Worm (Caenorhabditis elegans) whole organism, mixed stage, embryonic: ENCODE data around the gene F13A7.1.

ENCODE experiments used
- M03D4.4 ChIP-seq: sonication (generic microtip); optimal IDR thresholded peaks from 2 replicates; lab custom pipeline; 2017; ENCODE audit warnings: mild to moderate bottlenecking, missing genetic modification characterization, missing compliant biosample characterization
- bed-3 ChIP-seq: fragments of 200-800 bp; sonication (Bioruptor generic); optimal IDR thresholded peaks from 3 replicates; lab custom pipeline; 2018; ENCODE audit warnings: mild to moderate bottlenecking, missing genetic modification characterization, moderate library complexity, missing compliant biosample characterization
- blmp-1 ChIP-seq: fragments of 150-350 bp; optimal IDR thresholded peaks from 2 replicates; lab custom pipeline; 2014; ENCODE audit warnings: missing biosample characterization, missing genetic modification characterization
- ceh-39 ChIP-seq: fragments of 150-350 bp; optimal IDR thresholded peaks from 2 replicates; lab custom pipeline; 2014; ENCODE audit warnings: missing biosample characterization, missing genetic modification characterization
- ceh-43 ChIP-seq: fragments of 200-800 bp; sonication (Bioruptor generic); optimal IDR thresholded peaks from 2 replicates; lab custom pipeline; 2018; ENCODE audit warnings: mild to moderate bottlenecking, missing genetic modification characterization, moderate library complexity, missing compliant biosample characterization
- ceh-83 ChIP-seq: fragments of 200-800 bp; sonication (Bioruptor generic); optimal IDR thresholded peaks from 2 replicates; lab custom pipeline; 2018; ENCODE audit warnings: mild to moderate bottlenecking, missing genetic modification characterization, missing compliant biosample characterization
- ces-1 ChIP-seq: fragments of 150-350 bp; optimal IDR thresholded peaks from 2 replicates; lab custom pipeline; 2014; ENCODE audit warnings: missing biosample characterization, missing genetic modification reagents, missing genetic modification characterization
- cnd-1 ChIP-seq: fragments of 200-800 bp; sonication (Bioruptor generic); optimal IDR thresholded peaks from 2 replicates; lab custom pipeline; 2018; ENCODE audit warnings: mild to moderate bottlenecking, missing genetic modification characterization, missing compliant biosample characterization
- drap-1 ChIP-seq: fragments of 200-800 bp; sonication (Bioruptor generic); optimal IDR thresholded peaks from 3 replicates; lab custom pipeline; 2018; ENCODE audit warnings: mild to moderate bottlenecking, missing genetic modification characterization, missing compliant biosample characterization
- elt-1 ChIP-seq: sonication (generic microtip); optimal IDR thresholded peaks from 2 replicates; lab custom pipeline; 2017; ENCODE audit warnings: missing genetic modification characterization, mild to moderate bottlenecking, missing compliant biosample characterization, antibody characterized with exemption, moderate library complexity, borderline replicate concordance; ENCODE audit not compliant: insufficient read depth
- elt-3 ChIP-seq: fragments of 150-350 bp; optimal IDR thresholded peaks from 2 replicates; lab custom pipeline; 2014; ENCODE audit warnings: missing biosample characterization, missing genetic modification characterization
- flh-1 ChIP-seq: fragments of 200-800 bp; sonication (Bioruptor generic); optimal IDR thresholded peaks from 2 replicates; lab custom pipeline; 2018; ENCODE audit warnings: mild to moderate bottlenecking, missing genetic modification characterization, moderate library complexity, missing compliant biosample characterization
- ham-2 ChIP-seq: fragments of 200-800 bp; sonication (Bioruptor generic); optimal IDR thresholded peaks from 2 replicates; lab custom pipeline; 2018; ENCODE audit warnings: mild to moderate bottlenecking, missing genetic modification characterization, missing compliant biosample characterization
- hlh-1 ChIP-seq: fragments of 150-350 bp; optimal IDR thresholded peaks from 2 replicates; lab custom pipeline; 2014; ENCODE audit warnings: missing biosample characterization, missing genetic modification reagents, missing genetic modification characterization
- lin-13 ChIP-seq: fragments of 150-350 bp; optimal IDR thresholded peaks from 2 replicates; lab custom pipeline; 2014; ENCODE audit warnings: missing biosample characterization, missing genetic modification characterization
- lin-32 ChIP-seq: fragments of 200-800 bp; sonication (Bioruptor generic); optimal IDR thresholded peaks from 2 replicates; lab custom pipeline; 2018; ENCODE audit warnings: mild to moderate bottlenecking, missing genetic modification characterization, missing compliant biosample characterization
- mab-5 ChIP-seq: fragments of 150-350 bp; optimal IDR thresholded peaks from 2 replicates; lab custom pipeline; 2014; ENCODE audit warnings: missing biosample characterization, missing genetic modification characterization
- mep-1 ChIP-seq: fragments of 150-350 bp; optimal IDR thresholded peaks from 2 replicates; lab custom pipeline; 2017; ENCODE audit warnings: missing biosample characterization, missing genetic modification reagents, missing genetic modification characterization, inconsistent platforms
- mls-2 ChIP-seq: sonication (generic microtip); optimal IDR thresholded peaks from 2 replicates; lab custom pipeline; 2016; ENCODE audit warnings: mild to moderate bottlenecking, missing genetic modification characterization, moderate library complexity, missing compliant biosample characterization
- nhr-12 ChIP-seq: fragments of 150-350 bp; optimal IDR thresholded peaks from 2 replicates; lab custom pipeline; 2014; ENCODE audit warnings: missing biosample characterization, missing genetic modification characterization
- nhr-2 ChIP-seq: fragments of 150-350 bp; optimal IDR thresholded peaks from 2 replicates; lab custom pipeline; 2014; ENCODE audit warnings: missing biosample characterization, missing genetic modification characterization
- nhr-28 ChIP-seq: fragments of 150-350 bp; optimal IDR thresholded peaks from 2 replicates; lab custom pipeline; 2014; ENCODE audit warnings: missing biosample characterization, missing genetic modification characterization
- nhr-76 ChIP-seq: sonication (generic microtip); optimal IDR thresholded peaks from 2 replicates; lab custom pipeline; 2017; ENCODE audit warnings: missing biosample characterization, missing genetic modification characterization
- pha-4 ChIP-seq: fragments of 150-350 bp; optimal IDR thresholded peaks from 2 replicates; lab custom pipeline; 2018; ENCODE audit warnings: missing biosample characterization, missing genetic modification reagents, missing genetic modification characterization
- sem-2 ChIP-seq: fragments of 200-800 bp; sonication (Bioruptor generic); optimal IDR thresholded peaks from 2 replicates; lab custom pipeline; 2018; ENCODE audit warnings: mild to moderate bottlenecking, missing genetic modification characterization, missing compliant biosample characterization
- snpc-4 ChIP-seq: fragments of 150-350 bp; optimal IDR thresholded peaks from 2 replicates; lab custom pipeline; 2014; ENCODE audit warnings: missing biosample characterization, missing genetic modification characterization
- sptf-1 ChIP-seq: sonication (generic microtip); optimal IDR thresholded peaks from 2 replicates; lab custom pipeline; 2017; ENCODE audit warnings: mild to moderate bottlenecking, missing genetic modification characterization, moderate library complexity, missing compliant biosample characterization
- unc-120 ChIP-seq: sonication (generic microtip); optimal IDR thresholded peaks from 2 replicates; lab custom pipeline; 2017; ENCODE audit warnings: missing genetic modification characterization, missing compliant biosample characterization; ENCODE audit not compliant: poor library complexity, severe bottlenecking
- unc-39 ChIP-seq: fragments of 150-350 bp; optimal IDR thresholded peaks from 2 replicates; lab custom pipeline; 2014; ENCODE audit warnings: missing biosample characterization, missing genetic modification characterization
- unc-62 ChIP-seq: fragments of 150-350 bp; optimal IDR thresholded peaks from 2 replicates; lab custom pipeline; 2014; ENCODE audit warnings: missing biosample characterization, missing genetic modification reagents, missing genetic modification characterization
- zip-8 ChIP-seq: fragments of 150-350 bp; optimal IDR thresholded peaks from 2 replicates; lab custom pipeline; 2014; ENCODE audit warnings: missing biosample characterization, missing genetic modification characterization

Gene F13A7.1

DNA sequence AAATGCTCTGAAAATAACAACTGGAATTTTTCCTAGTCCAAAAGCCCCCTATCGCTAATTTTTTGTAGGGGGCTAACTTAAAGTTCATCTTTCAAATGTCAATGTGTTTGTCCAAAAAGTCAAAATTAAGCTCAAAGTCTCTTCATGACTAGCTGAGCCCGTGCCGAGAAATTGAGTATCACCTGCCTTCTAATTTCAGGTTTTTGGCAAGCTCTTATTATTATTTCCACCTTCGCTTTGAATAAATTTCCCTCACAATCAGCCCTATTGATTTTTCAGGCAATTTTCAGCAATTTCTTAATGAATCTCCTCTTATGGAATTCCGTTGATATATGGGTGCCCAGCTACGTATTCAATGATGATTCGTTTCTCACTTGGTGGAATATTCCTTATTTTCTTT is 21.6 kb upstream of the F13A7.1 start, which contains the start of gene sre-36:
TSS of gene sre-36 (plus strand) at position 301 of the 400 bp plus-strand sequence.
- TF ChIP-seq M03D4.4 (tag; lab: Kevin White, UChicago) (no peak), unc-120 (tag; lab: Kevin White, UChicago) (no peak)
- TF ChIP-seq, all 35 proteins: peak for 0

DNA sequence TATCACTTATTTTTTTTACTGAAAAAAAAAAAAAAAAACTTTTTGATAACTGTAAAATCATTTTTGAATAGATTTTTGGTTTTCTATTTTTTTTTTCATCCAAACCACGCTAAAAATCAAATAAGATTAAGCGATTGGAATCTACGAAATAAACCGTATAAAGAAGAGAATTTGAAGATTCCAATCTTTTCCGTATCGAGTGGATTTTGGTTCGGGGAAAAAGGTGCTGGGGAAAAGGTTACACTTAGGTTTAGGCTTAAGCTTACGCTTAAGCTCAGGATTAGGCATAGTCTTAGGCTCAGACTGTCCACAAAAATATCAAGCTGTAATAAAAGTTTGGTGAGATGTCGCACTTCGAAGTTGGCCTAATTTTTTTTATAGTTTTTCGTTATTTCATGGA is 18.0 kb upstream of the F13A7.1 start, which contains the start of gene F13A7.12:
TSS of gene F13A7.12 (plus strand) at position 301 of the 400 bp plus-strand sequence.
- TF ChIP-seq mls-2 (no peak), ceh-39 (tag; lab: Kevin White, UChicago) (no peak), flh-1 (GFP tag; lab: Kevin White, UChicago) (no peak), blmp-1 (no peak), elt-1 (tag; lab: Kevin White, UChicago) (no peak), ceh-43 (GFP tag; lab: Kevin White, UChicago) (no peak)

DNA sequence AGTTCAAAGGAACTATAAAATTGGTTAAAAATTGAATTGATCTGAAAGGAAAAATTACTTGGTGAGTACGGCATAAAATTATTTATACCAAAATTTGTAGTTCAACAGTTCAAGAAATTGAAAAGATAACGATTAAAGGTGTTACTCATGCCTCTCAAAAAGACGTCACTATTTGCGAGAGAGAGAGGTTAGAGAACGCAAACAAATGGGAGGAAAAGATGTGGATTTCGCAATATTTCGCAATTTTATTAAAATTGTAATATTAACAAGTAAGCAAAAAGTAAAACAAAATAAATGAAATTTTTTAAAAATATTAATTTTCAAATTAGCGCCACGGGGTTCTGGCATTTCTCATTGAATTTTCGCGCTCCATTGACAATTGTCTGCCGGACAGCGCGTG is 17.4 kb upstream of the F13A7.1 start, which contains the start of gene F13A7.11:
TSS of gene F13A7.11 (minus strand) at position 174 of the 400 bp plus-strand sequence.
- TF ChIP-seq sem-2 (no peak), unc-120 (tag; lab: Kevin White, UChicago) (no peak), ceh-39 (tag; lab: Kevin White, UChicago) (no peak), hlh-1 (tag; lab: Kevin White, UChicago) (no peak), snpc-4 (tag; lab: Kevin White, UChicago) (no peak), drap-1 (GFP tag; lab: Kevin White, UChicago) (no peak), mab-5 (no peak), sptf-1 (tag; lab: Kevin White, UChicago) (no peak), nhr-2 (tag; lab: Kevin White, UChicago) (no peak), blmp-1 (no peak), elt-1 (tag; lab: Kevin White, UChicago) (no peak), mep-1 (no peak), ces-1 (GFP tag; lab: Kevin White, UChicago) (no peak)

DNA sequence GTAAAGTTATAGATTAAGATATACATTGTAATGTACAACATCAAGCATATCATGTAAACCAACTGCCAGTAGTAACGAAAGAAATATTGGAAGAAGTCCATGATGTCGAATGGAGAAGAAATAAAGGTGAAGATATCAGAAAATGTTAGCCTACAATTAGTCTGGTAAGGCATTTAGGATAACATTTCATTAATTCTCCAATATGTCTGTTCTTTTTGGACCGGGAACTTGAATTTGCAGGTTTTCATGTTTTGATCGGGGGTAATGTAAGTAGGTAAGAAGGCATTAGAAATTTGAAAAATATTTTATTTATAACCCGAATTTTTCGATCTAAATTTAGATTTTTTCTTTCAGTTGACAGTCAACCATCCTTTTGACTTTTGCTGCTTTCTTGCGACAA is 16.0 kb upstream of the F13A7.1 start, which contains the start of gene srd-63:
TSS of gene srd-63 (minus strand) at position 101 of the 400 bp plus-strand sequence.
- TF ChIP-seq lin-13 (no peak), elt-3 (no peak), ham-2 (GFP tag; lab: Kevin White, UChicago) (no peak), sem-2 (no peak), unc-39 (tag; lab: Kevin White, UChicago) (no peak), unc-120 (tag; lab: Kevin White, UChicago) (no peak), nhr-12 (tag; lab: Kevin White, UChicago) (no peak), nhr-2 (tag; lab: Kevin White, UChicago) (no peak), M03D4.4 (tag; lab: Kevin White, UChicago) (no peak), mep-1 (no peak), lin-32 (GFP tag; lab: Kevin White, UChicago) (no peak), bed-3 (GFP tag; lab: Kevin White, UChicago) (no peak), nhr-76 (tag; lab: Kevin White, UChicago) (no peak), ceh-43 (GFP tag; lab: Kevin White, UChicago) (no peak), mls-2 (no peak), hlh-1 (tag; lab: Kevin White, UChicago) (no peak), nhr-28 (tag; lab: Kevin White, UChicago) (no peak), mab-5 (no peak), ceh-39 (tag; lab: Kevin White, UChicago) (no peak), unc-62 (GFP tag; lab: Kevin White, UChicago) (no peak)

DNA sequence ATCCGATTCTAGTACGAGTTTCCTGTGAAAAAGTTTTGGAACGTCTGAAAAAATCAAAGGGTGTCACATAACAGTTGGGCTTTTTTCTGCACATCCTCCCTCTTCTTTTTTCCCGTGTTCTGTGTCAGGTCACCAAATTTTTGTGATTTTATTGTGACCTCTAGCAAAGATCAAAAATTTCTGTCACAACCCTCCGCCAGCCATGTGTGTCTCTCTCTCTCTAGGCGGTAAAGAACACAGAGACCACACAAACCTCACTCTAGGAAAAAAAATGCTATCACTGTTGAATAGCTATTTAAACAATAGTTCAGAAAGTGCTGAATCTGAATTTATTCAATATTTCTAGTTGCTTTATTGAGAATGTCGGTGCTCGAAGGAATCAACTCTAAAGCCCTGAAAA is 12.9 kb upstream of the F13A7.1 start, which contains the start of gene gst-44:
TSS of gene gst-44 (plus strand) at position 237 of the 400 bp plus-strand sequence.
- TF ChIP-seq nhr-28 (tag; lab: Kevin White, UChicago), result no peak
- no peak for TF ChIP-seq nhr-12 (tag; lab: Kevin White, UChicago)
- no peak for TF ChIP-seq elt-1 (tag; lab: Kevin White, UChicago)
- no peak for TF ChIP-seq nhr-76 (tag; lab: Kevin White, UChicago)
- TF ChIP-seq unc-120 (tag; lab: Kevin White, UChicago), result no peak
- no peak for TF ChIP-seq elt-3
- TF ChIP-seq ceh-83 (GFP tag; lab: Kevin White, UChicago), result no peak
- TF ChIP-seq flh-1 (GFP tag; lab: Kevin White, UChicago), result no peak
- TF ChIP-seq pha-4 (tag; lab: Kevin White, UChicago), result no peak
- TF ChIP-seq sem-2, result no peak
- TF ChIP-seq bed-3 (GFP tag; lab: Kevin White, UChicago), result no peak
- no peak for TF ChIP-seq blmp-1
- no peak for TF ChIP-seq zip-8 (tag; lab: Kevin White, UChicago)
- TF ChIP-seq cnd-1 (tag; lab: Kevin White, UChicago), result no peak
- no peak for TF ChIP-seq ham-2 (GFP tag; lab: Kevin White, UChicago)
